Fruit fly (Drosophila melanogaster) whole organism: Measurements from ENCODE around the gene CG1299.

Experiments used
- CG8478 ChIP-seq: fragments of >200 bp; optimal IDR thresholded peaks from 2 replicates; lab custom pipeline; 2018; ENCODE audit warnings: inconsistent platforms
- Dll ChIP-seq: fragments of >200 bp; optimal IDR thresholded peaks from 2 replicates; lab custom pipeline; 2017
- EcR ChIP-seq, 2 experiments: fragments of >200 bp; optimal IDR thresholded peaks; 2 replicates each; lab custom pipeline; 2017; ENCODE audit warnings: missing biosample characterization in 2 of 2, missing genetic modification characterization in 2 of 2, missing genetic modification reagents in 2 of 2
- pan ChIP-seq: fragments of >200 bp; optimal IDR thresholded peaks from 2 replicates; lab custom pipeline; 2017
- psq ChIP-seq: fragments of >200 bp; optimal IDR thresholded peaks from 2 replicates; lab custom pipeline; 2017
- usp ChIP-seq: fragments of >200 bp; optimal IDR thresholded peaks from 2 replicates; lab custom pipeline; 2017; ENCODE audit warnings: missing biosample characterization, missing genetic modification characterization, mixed read lengths

- TF ChIP-seq psq (lab: Kevin White, UChicago) (no peak), pan (lab: Kevin White, UChicago) (no peak), Dll (lab: Kevin White, UChicago) (no peak), usp (GFP tag; lab: Kevin White, UChicago) (no peak), CG8478 (no peak), EcR (GFP tag; optimal IDR thresholded peaks at IDR 0.05; lab: Kevin White, UChicago) (no peak)
These were observed 41.4 kb upstream of the CG1299 start for dm6 chr3L:4107120-4107519.
